Fruit fly (Drosophila melanogaster): Measurements from ENCODE around the gene tomb.

The tomb gene

dm6 chr2L:5536658-5537057 is at the start of gene tomb:
tomb (minus strand) TSS chr2L:5536758.
- TF ChIP-seq noc (tag; optimal IDR thresholded peaks at IDR 0.05), result no peak

dm6 chr2L:5581016-5581415 is 44.5 kb upstream of the tomb start, which contains the start of gene CG14011:
CG14011 (minus strand) TSS chr2L:5581116.
- TF ChIP-seq noc (tag; optimal IDR thresholded peaks at IDR 0.05), result no peak

dm6 chr2L:5569503-5569902 is 32.9 kb upstream of the tomb start:
- TF ChIP-seq noc (tag; optimal IDR thresholded peaks at IDR 0.05), result no peak

dm6 chr2L:5567103-5567502 is 30.5 kb upstream of the tomb start:
- no peak for TF ChIP-seq noc (tag; optimal IDR thresholded peaks at IDR 0.05)

dm6 chr2L:5558809-5559392 is 22.3 kb upstream of the tomb start, which contains the start of gene GluRIIB:
GluRIIB (plus strand) TSS chr2L:5559342.
- TF ChIP-seq noc (tag; optimal IDR thresholded peaks at IDR 0.05), result no peak

dm6 chr2L:5554818-5555217 is 18.3 kb upstream of the tomb start, which contains the start of gene GluRIIA:
GluRIIA (plus strand) TSS chr2L:5555072.
- no peak for TF ChIP-seq noc (tag; optimal IDR thresholded peaks at IDR 0.05)

dm6 chr2L:5553750-5554149 is 17.2 kb upstream of the tomb start, which contains the start of the genes CG14013 and CG14017:
CG14013 (minus strand) TSS chr2L:5553850.
CG14017 (plus strand) TSS chr2L:5553897.
- no peak for TF ChIP-seq noc (tag; optimal IDR thresholded peaks at IDR 0.05)

- no peak for TF ChIP-seq noc (tag; optimal IDR thresholded peaks at IDR 0.05)
These were observed 15.0 kb upstream of the tomb start, which contains the start of gene CG18269 for dm6 chr2L:5551538-5551937. CG18269 (plus strand) TSS chr2L:5551838.

dm6 chr2L:5550735-5551134 is 14.2 kb upstream of the tomb start, which contains the start of gene CG14014:
CG14014 (minus strand) TSS chr2L:5550835.
- TF ChIP-seq noc (tag; optimal IDR thresholded peaks at IDR 0.05), result no peak

dm6 chr2L:5547288-5547777 is 10.8 kb upstream of the tomb start:
- peak; percentile 23 for TF ChIP-seq noc (tag; optimal IDR thresholded peaks at IDR 0.05)

dm6 chr2L:5546518-5547287 is 10.1 kb upstream of the tomb start, which contains the start of gene Oscillin:
Oscillin (plus strand) TSS chr2L:5547086.
- TF ChIP-seq noc (tag; optimal IDR thresholded peaks at IDR 0.05), result no peak

dm6 chr2L:5546207-5546517 is 9.6 kb upstream of the tomb start:
- TF ChIP-seq noc (tag; optimal IDR thresholded peaks at IDR 0.05), result no peak

dm6 chr2L:5542944-5543515 is 6.5 kb upstream of the tomb start:
- peak; percentile 21 for TF ChIP-seq noc (tag; optimal IDR thresholded peaks at IDR 0.05)

- TF ChIP-seq noc (tag; optimal IDR thresholded peaks at IDR 0.05), result no peak
These were observed 5.6 kb upstream of the tomb start, which contains the start of the genes Hel25E and Lam for dm6 chr2L:5541935-5542685. Hel25E (minus strand) TSS chr2L:5542314. Lam (plus strand) TSS chr2L:5542480.

dm6 chr2L:5539034-5539433 is 2.5 kb upstream of the tomb start, which contains the start of gene CG14015:
CG14015 (minus strand) TSS chr2L:5539196.
- no peak for TF ChIP-seq noc (tag; optimal IDR thresholded peaks at IDR 0.05)

- no peak for TF ChIP-seq noc (tag; optimal IDR thresholded peaks at IDR 0.05)
These were observed 505 bp upstream of the tomb start for dm6 chr2L:5537063-5537462.
